Fruit fly (Drosophila melanogaster): ENCODE data around the gene Dfd.
A peak's percentile ranks its signal among the peaks of the same experiment; 100 is the strongest.

DNA sequence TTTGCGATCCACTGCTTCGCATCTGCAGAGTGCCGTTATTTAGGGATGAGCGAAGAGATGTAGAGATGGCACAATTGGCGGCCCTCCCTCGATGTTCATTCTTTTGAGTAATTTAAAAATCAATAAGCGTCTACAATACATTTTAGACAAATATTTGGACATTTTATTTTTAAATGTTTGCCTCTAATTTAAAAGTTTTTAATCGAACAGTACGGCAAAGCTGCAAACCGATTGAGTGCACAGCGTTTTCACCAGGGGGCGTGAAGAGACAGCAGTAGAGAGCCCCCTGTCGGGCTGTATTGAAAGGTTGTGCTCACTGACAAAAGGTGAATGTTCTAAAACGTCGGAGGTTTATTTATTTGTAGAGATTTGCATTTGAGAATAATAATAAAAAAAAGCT is 32.2 kb upstream of the Dfd start, which contains the start of gene bcd:
- TF ChIP-seq Abd-B (GFP tag; optimal IDR thresholded peaks at IDR 0.05) = no peak
- TF ChIP-seq Hnf4 (GFP tag; optimal IDR thresholded peaks at IDR 0.05) = peak; percentile 59
- peak; percentile 69 for TF ChIP-seq ey (GFP tag; optimal IDR thresholded peaks at IDR 0.05)

All from whole organism, wandering third instar larva.